Fruit fly (Drosophila melanogaster) whole organism, embryonic: Measurements from ENCODE around the gene Syn1.
A peak's percentile ranks its signal among the peaks of the same experiment; 100 is the strongest.

ENCODE experiments used
- Abd-B ChIP-seq: fragments of 200-800 bp; sonication (Bioruptor generic); optimal IDR thresholded peaks from 2 replicates; lab custom pipeline; 2018; ENCODE audit warnings: missing biosample characterization, mild to moderate bottlenecking, missing genetic modification characterization, moderate library complexity
- Ada2b ChIP-seq: fragments of 200-800 bp; sonication (Bioruptor generic); IDR thresholded peaks from 2 replicates; pipeline ENCODE4 v1.3.6; 2022; ENCODE audit warnings: missing biosample characterization, missing genetic modification characterization
- Atf3 ChIP-seq: fragments of 200-800 bp; sonication (Bioruptor generic); optimal IDR thresholded peaks from 3 replicates; lab custom pipeline; 2016; ENCODE audit warnings: missing biosample characterization, missing genetic modification characterization
- Atf6 ChIP-seq: fragments of 200-800 bp; sonication (Bioruptor generic); IDR thresholded peaks from 2 replicates; pipeline ENCODE4 v1.3.6; 2022; ENCODE audit warnings: missing biosample characterization, missing genetic modification characterization
- Bteb2 ChIP-seq: fragments of 200-800 bp; sonication (Bioruptor generic); optimal IDR thresholded peaks from 2 replicates; lab custom pipeline; 2016; ENCODE audit warnings: missing biosample characterization, missing genetic modification characterization
- CG10959 ChIP-seq: fragments of 200-800 bp; sonication (Bioruptor generic); IDR thresholded peaks from 2 replicates; pipeline ENCODE4 v1.3.6; 2022; ENCODE audit warnings: missing biosample characterization, missing genetic modification characterization
- CG12155 ChIP-seq: fragments of 200-800 bp; sonication (Bioruptor generic); optimal IDR thresholded peaks from 3 replicates; lab custom pipeline; 2016; ENCODE audit warnings: missing biosample characterization, missing genetic modification characterization
- CG13123 ChIP-seq: fragments of 200-800 bp; sonication (Bioruptor generic); optimal IDR thresholded peaks from 2 replicates; lab custom pipeline; 2016; ENCODE audit warnings: missing biosample characterization, missing genetic modification characterization
- CG14860 ChIP-seq: fragments of 200-800 bp; sonication (Bioruptor generic); IDR thresholded peaks from 3 replicates; pipeline ENCODE4 v1.3.6; 2022; ENCODE audit warnings: missing biosample characterization, missing genetic modification characterization; ENCODE audit not compliant: partially characterized antibody
- CG1529 ChIP-seq: fragments of 200-800 bp; sonication (Bioruptor generic); optimal IDR thresholded peaks from 3 replicates; lab custom pipeline; 2018; ENCODE audit warnings: missing biosample characterization, missing genetic modification characterization
- CG17186 ChIP-seq: fragments of 200-800 bp; sonication (Bioruptor generic); optimal IDR thresholded peaks from 3 replicates; lab custom pipeline; 2017; ENCODE audit warnings: missing biosample characterization, missing genetic modification reagents, missing genetic modification characterization
- CG2678 ChIP-seq: fragments of 200-800 bp; sonication (Bioruptor generic); optimal IDR thresholded peaks from 3 replicates; lab custom pipeline; 2019; ENCODE audit warnings: missing biosample characterization, mild to moderate bottlenecking, missing genetic modification characterization, moderate library complexity
- CG30403 ChIP-seq: fragments of 200-800 bp; sonication (Bioruptor generic); optimal IDR thresholded peaks from 3 replicates; lab custom pipeline; 2016; ENCODE audit warnings: missing biosample characterization, missing genetic modification characterization
- CG31388 ChIP-seq: fragments of 200-800 bp; sonication (Bioruptor generic); optimal IDR thresholded peaks from 2 replicates; lab custom pipeline; 2016; ENCODE audit warnings: missing biosample characterization, missing genetic modification characterization
- CG34422 ChIP-seq: fragments of 200-800 bp; sonication (Bioruptor generic); IDR thresholded peaks from 3 replicates; pipeline ENCODE4 v1.3.6; 2022; ENCODE audit warnings: missing biosample characterization, missing genetic modification characterization
- CG3847 ChIP-seq: fragments of 200-800 bp; sonication (Bioruptor generic); IDR thresholded peaks from 2 replicates; pipeline ENCODE4 v1.3.6; 2022; ENCODE audit warnings: missing biosample characterization, missing genetic modification characterization
- CG43689 ChIP-seq: fragments of 200-800 bp; sonication (Bioruptor generic); IDR thresholded peaks from 2 replicates; pipeline ENCODE4 v1.3.6; 2022; ENCODE audit warnings: missing biosample characterization, missing genetic modification characterization
- CG6683 ChIP-seq: fragments of 200-800 bp; sonication (Bioruptor generic); optimal IDR thresholded peaks from 2 replicates; lab custom pipeline; 2017; ENCODE audit warnings: missing biosample characterization, mild to moderate bottlenecking, missing genetic modification characterization, missing genetic modification reagents
- CG6791 ChIP-seq: fragments of 200-800 bp; sonication (Bioruptor generic); IDR thresholded peaks from 3 replicates; pipeline ENCODE4 v1.3.6; 2022; ENCODE audit warnings: missing biosample characterization, missing genetic modification characterization; ENCODE audit not compliant: partially characterized antibody
- CG6813 ChIP-seq: fragments of 200-800 bp; sonication (Bioruptor generic); optimal IDR thresholded peaks from 2 replicates; lab custom pipeline; 2017; ENCODE audit warnings: missing biosample characterization, missing genetic modification characterization, mild to moderate bottlenecking, moderate library complexity, missing genetic modification reagents
- CG8478 ChIP-seq: fragments of >200 bp; optimal IDR thresholded peaks from 2 replicates; lab custom pipeline; 2018
- CG9609 ChIP-seq: fragments of 200-800 bp; sonication (Bioruptor generic); optimal IDR thresholded peaks from 3 replicates; lab custom pipeline; 2016; ENCODE audit warnings: missing biosample characterization, missing genetic modification characterization
- Dp ChIP-seq: fragments of 200-800 bp; sonication (Bioruptor generic); optimal IDR thresholded peaks from 2 replicates; lab custom pipeline; 2018; ENCODE audit warnings: missing biosample characterization, mild to moderate bottlenecking, missing genetic modification characterization, moderate library complexity
- Gug ChIP-seq: fragments of 200-800 bp; sonication (Bioruptor generic); IDR thresholded peaks from 4 replicates; pipeline ENCODE4 v1.3.6; 2022; ENCODE audit warnings: missing biosample characterization, missing genetic modification characterization
- HmgZ ChIP-seq: fragments of 200-800 bp; sonication (Bioruptor generic); optimal IDR thresholded peaks from 2 replicates; lab custom pipeline; 2018; ENCODE audit warnings: missing biosample characterization, mild to moderate bottlenecking, missing genetic modification characterization
- Hr51 ChIP-seq, 2 experiments: fragments of 200-800 bp; sonication (Bioruptor generic); optimal IDR thresholded peaks; 2 replicates in 1 of 2; 3 replicates in 1 of 2; lab custom pipeline; 2016 to 2018; ENCODE audit warnings: missing biosample characterization in 2 of 2, missing genetic modification characterization in 2 of 2, mild to moderate bottlenecking in 1 of 2, moderate library complexity in 1 of 2
- Mad ChIP-seq: fragments of 200-800 bp; sonication (Bioruptor generic); optimal IDR thresholded peaks from 2 replicates; lab custom pipeline; 2016; ENCODE audit warnings: missing biosample characterization, missing genetic modification characterization
- Max ChIP-seq: fragments of 200-800 bp; sonication (Bioruptor generic); optimal IDR thresholded peaks from 2 replicates; lab custom pipeline; 2016; ENCODE audit warnings: missing biosample characterization, mild to moderate bottlenecking, missing genetic modification characterization
- Nf-YB ChIP-seq: fragments of 200-800 bp; sonication (Bioruptor generic); optimal IDR thresholded peaks from 3 replicates; lab custom pipeline; 2019; ENCODE audit warnings: missing biosample characterization, mild to moderate bottlenecking, missing genetic modification characterization, moderate library complexity
- Sox100B ChIP-seq: fragments of 200-800 bp; sonication (Bioruptor generic); optimal IDR thresholded peaks from 3 replicates; lab custom pipeline; 2018; ENCODE audit warnings: missing biosample characterization, mild to moderate bottlenecking, missing genetic modification characterization
- ab ChIP-seq: fragments of 200-800 bp; sonication (Bioruptor generic); optimal IDR thresholded peaks from 2 replicates; lab custom pipeline; 2016; ENCODE audit warnings: missing biosample characterization, missing genetic modification characterization
- al ChIP-seq: fragments of 200-800 bp; sonication (Bioruptor generic); IDR thresholded peaks from 2 replicates; pipeline ENCODE4 v1.3.6; 2022; ENCODE audit warnings: missing biosample characterization, missing genetic modification characterization
- az2 ChIP-seq: fragments of 200-800 bp; sonication (Bioruptor generic); optimal IDR thresholded peaks from 3 replicates; lab custom pipeline; 2016; ENCODE audit warnings: missing biosample characterization, missing genetic modification characterization
- bsh ChIP-seq, 2 experiments: fragments of 200-800 bp; sonication (Bioruptor generic); optimal IDR thresholded peaks; 2 replicates each; lab custom pipeline; 2017 to 2018; ENCODE audit warnings: mild to moderate bottlenecking in 2 of 2, missing biosample characterization in 2 of 2, missing genetic modification characterization in 2 of 2, moderate library complexity in 1 of 2
- chn ChIP-seq: fragments of 200-800 bp; sonication (Bioruptor generic); optimal IDR thresholded peaks from 2 replicates; lab custom pipeline; 2016; ENCODE audit warnings: missing biosample characterization, missing genetic modification characterization
- dan ChIP-seq: fragments of 200-800 bp; sonication (Bioruptor generic); IDR thresholded peaks from 2 replicates; pipeline ENCODE4 v1.3.6; 2022; ENCODE audit warnings: missing biosample characterization, missing genetic modification characterization
- dmrt99B ChIP-seq: fragments of 200-800 bp; sonication (Bioruptor generic); optimal IDR thresholded peaks from 2 replicates; lab custom pipeline; 2018; ENCODE audit warnings: missing biosample characterization, mild to moderate bottlenecking, missing genetic modification characterization, moderate library complexity
- dysf ChIP-seq: fragments of 200-800 bp; sonication (Bioruptor generic); IDR thresholded peaks from 3 replicates; pipeline ENCODE4 v1.3.6; 2022; ENCODE audit warnings: missing biosample characterization, missing genetic modification characterization
- fd96Cb ChIP-seq: fragments of 200-800 bp; sonication (Bioruptor generic); optimal IDR thresholded peaks from 2 replicates; lab custom pipeline; 2018; ENCODE audit warnings: missing biosample characterization, mild to moderate bottlenecking, missing genetic modification characterization, moderate library complexity
- gcm2 ChIP-seq: fragments of 200-800 bp; sonication (Bioruptor generic); optimal IDR thresholded peaks from 2 replicates; lab custom pipeline; 2016; ENCODE audit warnings: missing biosample characterization, missing genetic modification characterization
- gsb-n ChIP-seq: fragments of 200-800 bp; sonication (Bioruptor generic); optimal IDR thresholded peaks from 3 replicates; lab custom pipeline; 2018; ENCODE audit warnings: missing biosample characterization, mild to moderate bottlenecking, missing genetic modification characterization
- h ChIP-seq: fragments of >200 bp; optimal IDR thresholded peaks from 2 replicates; lab custom pipeline; 2017
- hbn ChIP-seq: fragments of 200-800 bp; sonication (Bioruptor generic); IDR thresholded peaks from 2 replicates; pipeline ENCODE4 v1.3.6; 2022; ENCODE audit warnings: missing biosample characterization, missing genetic modification characterization; ENCODE audit not compliant: partially characterized antibody
- jigr1 ChIP-seq: fragments of 200-800 bp; sonication (Bioruptor generic); IDR thresholded peaks from 3 replicates; pipeline ENCODE4 v1.3.6; 2022; ENCODE audit warnings: missing biosample characterization, missing genetic modification characterization
- p53 ChIP-seq: fragments of 200-800 bp; sonication (Bioruptor generic); optimal IDR thresholded peaks from 2 replicates; lab custom pipeline; 2016; ENCODE audit warnings: missing biosample characterization, missing genetic modification characterization
- pan ChIP-seq, 4 experiments: fragments of >200 bp in 3 of 4; fragments of 200-800 bp in 1 of 4; sonication (Bioruptor generic) in 1 of 4; optimal IDR thresholded peaks in 3 of 4; IDR thresholded peaks in 1 of 4; 2 replicates each; pipeline versions ENCODE4 v1.3.6 to Lab custom; 2017 to 2022; ENCODE audit warnings: missing biosample characterization in 2 of 4, missing genetic modification characterization in 2 of 4, mixed read lengths in 1 of 4
- phol ChIP-seq: fragments of 200-800 bp; sonication (Bioruptor generic); optimal IDR thresholded peaks from 3 replicates; lab custom pipeline; 2018; ENCODE audit warnings: missing biosample characterization, mild to moderate bottlenecking, missing genetic modification characterization, moderate library complexity
- row ChIP-seq: fragments of 200-800 bp; sonication (Bioruptor generic); IDR thresholded peaks from 3 replicates; pipeline ENCODE4 v1.3.6; 2022; ENCODE audit warnings: missing biosample characterization, missing genetic modification characterization
- tin ChIP-seq: fragments of 200-800 bp; sonication (Bioruptor generic); optimal IDR thresholded peaks from 3 replicates; lab custom pipeline; 2016; ENCODE audit warnings: missing biosample characterization, missing genetic modification characterization
- twi ChIP-seq: fragments of 200-800 bp; optimal IDR thresholded peaks from 2 replicates; lab custom pipeline; 2019; ENCODE audit warnings: missing biosample characterization, mild to moderate bottlenecking, missing genetic modification characterization, moderate library complexity
- vvl ChIP-seq: fragments of 200-800 bp; sonication (Bioruptor generic); IDR thresholded peaks from 2 replicates; pipeline ENCODE4 v1.3.6; 2022; ENCODE audit warnings: missing biosample characterization, missing genetic modification characterization

Gene Syn1

dm6 chr3L:21728616-21729047 lies 41.7 kb downstream of the Syn1 start, which contains the start of the genes CG11247 and Polr2H (continued):
- TF ChIP-seq CG3847 (GFP tag; lab: Robert Waterston, UW) (peak; percentile 95), gcm2 (peak; percentile 68), CG30403 (GFP tag; lab: Kevin White, UChicago) (peak; percentile 97), CG31388 (GFP tag; lab: Kevin White, UChicago) (peak; percentile 71), jigr1 (GFP tag; lab: Robert Waterston, UW) (peak; percentile 87), Abd-B (GFP tag; lab: Kevin White, UChicago) (peak; percentile 97), bsh (GFP tag; optimal IDR thresholded peaks at IDR 0.05; lab: Kevin White, UChicago) (peak in 1 of 2 experiments; percentile 85), Bteb2 (peak; percentile 80), p53 (GFP tag; lab: Kevin White, UChicago) (peak; percentile 87), Max (GFP tag; lab: Kevin White, UChicago) (peak; percentile 93), Atf6 (GFP tag; lab: Robert Waterston, UW) (peak; percentile 85), chn (GFP tag; lab: Kevin White, UChicago) (peak; percentile 96), CG13123 (GFP tag; lab: Kevin White, UChicago) (peak; percentile 84), dmrt99B (tag; lab: Kevin White, UChicago) (peak; percentile 72), Hr51 (GFP tag; optimal IDR thresholded peaks at IDR 0.05; lab: Kevin White, UChicago) (peak; percentile 83 to 88), phol (peak; percentile 94), CG9609 (peak; percentile 97), fd96Cb (tag; lab: Kevin White, UChicago) (peak; percentile 85), CG6791 (peak; percentile 75), hbn (GFP tag; lab: Robert Waterston, UW) (peak; percentile 66; the same call in 1 of the 2 replicates), row (GFP tag; lab: Robert Waterston, UW) (peak; percentile 99), h (lab: Kevin White, UChicago) (no peak), Gug (GFP tag; lab: Robert Waterston, UW) (peak; percentile 96), az2 (GFP tag; lab: Kevin White, UChicago) (peak; percentile 92), CG1529 (GFP tag; lab: Kevin White, UChicago) (peak; percentile 60), CG6683 (GFP tag; lab: Kevin White, UChicago) (no peak), tin (GFP tag; lab: Kevin White, UChicago) (peak; percentile 94), CG17186 (GFP tag; lab: Kevin White, UChicago) (peak; percentile 97), Mad (peak; percentile 96), Ada2b (GFP tag; lab: Robert Waterston, UW) (peak; percentile 88), dan (GFP tag; lab: Robert Waterston, UW) (peak; percentile 91), CG14860 (GFP tag; lab: Robert Waterston, UW) (peak; percentile 73), al (GFP tag; lab: Robert Waterston, UW) (peak; percentile 93), pan (optimal IDR thresholded peaks at IDR 0.05; lab: Kevin White, UChicago) (no peak), pan (GFP tag; optimal IDR thresholded peaks at IDR 0.05 in 1 of 2, IDR thresholded peaks at IDR 0.05 in 1 of 2) (peak in 1 of 2 experiments; percentile 90), gsb-n (tag; lab: Kevin White, UChicago) (peak; percentile 72), CG6813 (no peak), Nf-YB (GFP tag; lab: Kevin White, UChicago) (peak; percentile 52), Sox100B (GFP tag; lab: Kevin White, UChicago) (peak; percentile 55), CG34422 (GFP tag; lab: Robert Waterston, UW) (peak; percentile 93), HmgZ (tag; lab: Kevin White, UChicago) (peak; percentile 94), CG8478 (lab: Kevin White, UChicago) (no peak), ab (GFP tag; lab: Kevin White, UChicago) (peak; percentile 87), twi (peak; percentile 83), CG10959 (GFP tag; lab: Robert Waterston, UW) (peak; percentile 73), dysf (GFP tag; lab: Robert Waterston, UW) (peak; percentile 94), CG43689 (GFP tag; lab: Robert Waterston, UW) (peak; percentile 63), Dp (peak; percentile 15), Atf3 (GFP tag; lab: Kevin White, UChicago) (peak; percentile 90), CG12155 (GFP tag; lab: Kevin White, UChicago) (peak; percentile 91), CG2678 (tag; lab: Kevin White, UChicago) (peak; percentile 82), vvl (GFP tag; lab: Robert Waterston, UW) (peak; percentile 89)
